Worm (Caenorhabditis elegans) whole organism, late embryonic: ENCODE data around the gene Y105C5B.8.

Source experiments
- K09A11.1 ChIP-seq: sonication (generic microtip); optimal IDR thresholded peaks from 2 replicates; lab custom pipeline; 2017; ENCODE audit warnings: antibody characterized with exemption, mild to moderate bottlenecking, missing genetic modification characterization, missing compliant biosample characterization; ENCODE audit not compliant: insufficient read depth
- ama-1 ChIP-seq: fragments of 150-350 bp; optimal IDR thresholded peaks from 2 replicates; lab custom pipeline; 2014
- madf-2 ChIP-seq: sonication (generic microtip); optimal IDR thresholded peaks from 2 replicates; lab custom pipeline; 2017; ENCODE audit warnings: missing genetic modification characterization, missing compliant biosample characterization
- nhr-11 ChIP-seq: fragments of 150-350 bp; optimal IDR thresholded peaks from 2 replicates; lab custom pipeline; 2014; ENCODE audit warnings: missing biosample characterization, missing genetic modification characterization
- pat-9 ChIP-seq: fragments of 200-800 bp; sonication (Bioruptor generic); optimal IDR thresholded peaks from 2 replicates; lab custom pipeline; 2018; ENCODE audit warnings: mild to moderate bottlenecking, missing genetic modification characterization, moderate library complexity, missing compliant biosample characterization
- unc-3 ChIP-seq, 2 experiments: fragments of 200-800 bp in 1 of 2; sonication (Bioruptor generic) in 1 of 2; sonication (generic microtip) in 1 of 2; conservative IDR thresholded peaks in 1 of 2; optimal IDR thresholded peaks in 1 of 2; 2 replicates each; pipeline versions ENCODE4 v1.3.6 to Lab custom; 2016 to 2022; ENCODE audit warnings: missing compliant biosample characterization in 2 of 2, missing genetic modification characterization in 2 of 2, missing genetic modification reagents in 1 of 2
- zip-5 ChIP-seq: sonication (generic microtip); optimal IDR thresholded peaks from 2 replicates; lab custom pipeline; 2016; ENCODE audit warnings: missing genetic modification characterization, missing compliant biosample characterization

ce11 chrIV:15931833-15932232 lies 5.2 kb upstream of the Y105C5B.8 start:
- TF ChIP-seq K09A11.1 (tag; lab: Kevin White, UChicago) (peak; percentile 8), nhr-11 (tag; lab: Kevin White, UChicago) (no peak), pat-9 (tag; lab: Kevin White, UChicago) (peak; percentile 7), zip-5 (tag; lab: Kevin White, UChicago) (no peak), unc-3 (GFP tag; conservative IDR thresholded peaks at IDR 0.05; lab: Robert Waterston, UW) (no peak), unc-3 (tag; optimal IDR thresholded peaks at IDR 0.05; lab: Kevin White, UChicago) (no peak), madf-2 (tag; lab: Kevin White, UChicago) (no peak), ama-1 (lab: Kevin White, UChicago) (no peak)
